Fruit fly (Drosophila melanogaster) Kc167 (cell line): ENCODE measurements around the gene Snr1.

ENCODE experiments used
- Myc ChIP-seq: fragments of >200 bp; optimal IDR thresholded peaks from 2 replicates; lab custom pipeline; 2017; ENCODE audit warnings: missing external identifiers
- Sin3A ChIP-seq: fragments of >200 bp; optimal IDR thresholded peaks from 2 replicates; lab custom pipeline; 2018; ENCODE audit warnings: missing external identifiers
- h ChIP-seq: fragments of >200 bp; optimal IDR thresholded peaks from 3 replicates; lab custom pipeline; 2018; ENCODE audit warnings: missing external identifiers
- psq ChIP-seq: fragments of >200 bp; optimal IDR thresholded peaks from 2 replicates; lab custom pipeline; 2017; ENCODE audit warnings: missing external identifiers
- ttk ChIP-seq: sonication (Bioruptor generic); optimal IDR thresholded peaks from 2 replicates; lab custom pipeline; 2017; ENCODE audit warnings: missing external identifiers

- no peak for TF ChIP-seq psq (lab: Kevin White, UChicago)
- no peak for TF ChIP-seq h (lab: Kevin White, UChicago)
- TF ChIP-seq ttk: no peak
- no peak for TF ChIP-seq Myc (lab: Kevin White, UChicago)
- TF ChIP-seq Sin3A: no peak
Observed at dm6 chr3R:5467619-5468018, 3.1 kb upstream of the Snr1 start, which contains the start of gene POLDIP2.
